Fruit fly (Drosophila melanogaster): ENCODE data around the gene Fur1.
A peak's percentile ranks its signal among the peaks of the same experiment; 100 is the strongest.

Gene Fur1

DNA sequence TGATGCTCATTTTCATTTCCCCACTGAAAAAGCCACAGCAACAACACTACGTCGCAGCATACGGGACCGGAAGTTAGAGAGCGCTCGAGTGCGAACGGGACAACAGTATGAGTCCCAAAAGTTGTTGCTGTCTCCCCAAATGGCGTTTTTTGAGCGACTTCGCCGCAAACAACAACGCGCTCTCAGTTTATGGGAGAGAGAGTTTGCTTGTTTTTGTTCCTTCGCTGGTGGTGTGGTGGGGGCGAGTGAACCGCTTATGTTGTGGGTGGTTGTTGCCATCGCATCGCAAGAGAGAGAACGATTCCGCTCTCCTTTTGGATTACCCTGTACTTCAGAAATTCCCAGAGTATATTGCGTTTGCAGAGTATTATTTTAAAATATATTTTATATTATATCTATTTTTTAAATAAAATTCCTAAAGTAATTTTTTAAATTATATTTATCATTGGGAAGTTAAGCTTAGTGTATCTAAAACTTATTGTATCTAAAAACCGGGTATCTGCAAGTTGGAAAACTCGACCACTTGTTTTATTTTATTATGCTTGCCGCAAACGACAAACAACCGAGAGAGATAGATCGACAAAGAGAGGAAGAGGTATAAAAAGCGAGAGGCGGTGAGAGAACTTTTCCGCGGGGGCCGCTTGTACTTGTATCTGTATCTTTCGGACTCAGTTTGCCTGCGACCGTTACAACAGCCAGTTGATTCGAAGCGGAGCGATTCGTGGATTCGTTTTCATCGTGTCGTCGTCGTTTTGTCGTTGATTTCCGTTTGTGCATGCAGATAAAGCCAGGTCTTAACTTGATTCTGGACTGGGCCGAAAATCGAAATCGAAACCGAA lies 42.8 kb upstream of the Fur1 start, which contains the start of gene msi (continued):
- peak; percentile 97 for TF ChIP-seq rib (GFP tag; IDR thresholded peaks at IDR 0.05)
- peak; percentile 81 for TF ChIP-seq mam (GFP tag; optimal IDR thresholded peaks at IDR 0.05)
- TF ChIP-seq CG14667 (GFP tag; IDR thresholded peaks at IDR 0.05): peak; percentile 99
- peak; percentile 94 for TF ChIP-seq Doc2 (GFP tag; IDR thresholded peaks at IDR 0.05)
- TF ChIP-seq zen2 (GFP tag; IDR thresholded peaks at IDR 0.05; ENCODE audit: partially characterized antibody): peak; percentile 52; the same call in 2 of the 3 replicates
- TF ChIP-seq CG4854 (GFP tag; optimal IDR thresholded peaks at IDR 0.05): peak; percentile 70
- TF ChIP-seq org-1 (GFP tag; optimal IDR thresholded peaks at IDR 0.05): peak; percentile 96
- peak; percentile 97 for TF ChIP-seq abd-A (tag; optimal IDR thresholded peaks at IDR 0.05)
- TF ChIP-seq Pdp1 (GFP tag; optimal IDR thresholded peaks at IDR 0.05): peak; percentile 69 to 80
- TF ChIP-seq Side (GFP tag; optimal IDR thresholded peaks at IDR 0.05): peak; percentile 67
- TF ChIP-seq CG10274 (GFP tag; optimal IDR thresholded peaks at IDR 0.05): peak; percentile 86
- peak; percentile 83 for TF ChIP-seq Lhr (GFP tag; optimal IDR thresholded peaks at IDR 0.05)
- TF ChIP-seq Hmr (GFP tag; optimal IDR thresholded peaks at IDR 0.05): peak; percentile 99
- no peak for TF ChIP-seq hb (GFP tag; IDR thresholded peaks at IDR 0.05; ENCODE audit: partially characterized antibody)
- TF ChIP-seq zf30C (GFP tag; optimal IDR thresholded peaks at IDR 0.05): no peak
- peak; percentile 99 for TF ChIP-seq Fer1 (GFP tag; optimal IDR thresholded peaks at IDR 0.05)
- TF ChIP-seq fd64A (GFP tag; optimal IDR thresholded peaks at IDR 0.05): peak; percentile 88
- peak; percentile 22 for TF ChIP-seq ash1 (GFP tag; optimal IDR thresholded peaks at IDR 0.05)
- peak; percentile 98 for TF ChIP-seq CG6854 (GFP tag; optimal IDR thresholded peaks at IDR 0.05)
- TF ChIP-seq CG7928 (GFP tag; optimal IDR thresholded peaks at IDR 0.05): peak; percentile 78
- no peak for TF ChIP-seq pan (optimal IDR thresholded peaks at IDR 0.05)
- peak in 1 of 2 experiments; percentile 99 for TF ChIP-seq pan (GFP tag; optimal IDR thresholded peaks at IDR 0.05 in 1 of 2, IDR thresholded peaks at IDR 0.05 in 1 of 2)
- peak; percentile 99 for TF ChIP-seq CG6272 (GFP tag; IDR thresholded peaks at IDR 0.05)
- TF ChIP-seq Gug (GFP tag; IDR thresholded peaks at IDR 0.05): peak; percentile 96
- TF ChIP-seq sug (tag; optimal IDR thresholded peaks at IDR 0.05): peak; percentile 98
- no peak for TF ChIP-seq Hmx (GFP tag; optimal IDR thresholded peaks at IDR 0.05)
- TF ChIP-seq en (GFP tag; optimal IDR thresholded peaks at IDR 0.05): peak; percentile 26
- TF ChIP-seq CG8765 (GFP tag; IDR thresholded peaks at IDR 0.05): peak; percentile 92
- TF ChIP-seq crp (GFP tag; optimal IDR thresholded peaks at IDR 0.05): peak in 1 of 2 experiments; percentile 69
- TF ChIP-seq CG17829 (tag; optimal IDR thresholded peaks at IDR 0.05): peak; percentile 100
- peak; percentile 65 for TF ChIP-seq CHES-1-like (GFP tag; optimal IDR thresholded peaks at IDR 0.05)
- TF ChIP-seq vfl (GFP tag; optimal IDR thresholded peaks at IDR 0.05): peak; percentile 79
- TF ChIP-seq Asciz (GFP tag; optimal IDR thresholded peaks at IDR 0.05): peak; percentile 99
- TF ChIP-seq CG14965 (GFP tag; optimal IDR thresholded peaks at IDR 0.05; ENCODE audit: borderline replicate concordance): peak; percentile 9
- peak; percentile 98 for TF ChIP-seq CG6683 (GFP tag; optimal IDR thresholded peaks at IDR 0.05)
- peak; percentile 93 for TF ChIP-seq CG13123 (GFP tag; optimal IDR thresholded peaks at IDR 0.05)
- TF ChIP-seq Camta (GFP tag; optimal IDR thresholded peaks at IDR 0.05): peak; percentile 20
- TF ChIP-seq CG8924 (tag; optimal IDR thresholded peaks at IDR 0.05): peak; percentile 100
- peak; percentile 99 for TF ChIP-seq ATbp (GFP tag; optimal IDR thresholded peaks at IDR 0.05)
- peak; percentile 70 for TF ChIP-seq CTCF (GFP tag; optimal IDR thresholded peaks at IDR 0.05)
- peak; percentile 99 for TF ChIP-seq CG10147 (GFP tag; optimal IDR thresholded peaks at IDR 0.05)
- TF ChIP-seq bigmax (GFP tag; optimal IDR thresholded peaks at IDR 0.05): no peak
- peak; percentile 99 for TF ChIP-seq ara (GFP tag; IDR thresholded peaks at IDR 0.05)
- TF ChIP-seq CG10654 (GFP tag; optimal IDR thresholded peaks at IDR 0.05): peak; percentile 97
- TF ChIP-seq nom (GFP tag; optimal IDR thresholded peaks at IDR 0.05): peak; percentile 91
- peak; percentile 71 to 98 for TF ChIP-seq dpn (GFP tag; optimal IDR thresholded peaks at IDR 0.05)
- peak; percentile 66 for TF ChIP-seq Antp (GFP tag; optimal IDR thresholded peaks at IDR 0.05)
- TF ChIP-seq CG14441 (GFP tag; IDR thresholded peaks at IDR 0.05): peak; percentile 98
- peak; percentile 81 for TF ChIP-seq pnt (GFP tag; optimal IDR thresholded peaks at IDR 0.05)
